Worm (Caenorhabditis elegans) whole organism, L4 larva: ENCODE measurements around the gene skpt-1.

ENCODE experiments used
- mep-1 ChIP-seq: fragments of 150-350 bp; sonication (generic microtip); optimal IDR thresholded peaks from 3 replicates; lab custom pipeline; 2014; ENCODE audit warnings: missing biosample characterization, missing genetic modification characterization
- nhr-237 ChIP-seq: sonication (generic microtip); optimal IDR thresholded peaks from 2 replicates; lab custom pipeline; 2017; ENCODE audit warnings: missing biosample characterization, missing genetic modification characterization

- TF ChIP-seq mep-1 (tag; lab: Kevin White, UChicago) (no peak), nhr-237 (no peak)
Measured at ce11 chrIII:5479493-5480167, 31.4 kb upstream of the skpt-1 start.
